Worm (Caenorhabditis elegans) whole organism, mixed stage, embryonic: ENCODE measurements around the gene K10D6.3.
A peak's percentile ranks its signal among the peaks of the same experiment; 100 is the strongest.

Experiments
- M03D4.4 ChIP-seq: sonication (generic microtip); optimal IDR thresholded peaks from 2 replicates; lab custom pipeline; 2017; ENCODE audit warnings: mild to moderate bottlenecking, missing genetic modification characterization, missing compliant biosample characterization
- blmp-1 ChIP-seq: fragments of 150-350 bp; optimal IDR thresholded peaks from 2 replicates; lab custom pipeline; 2014; ENCODE audit warnings: missing biosample characterization, missing genetic modification characterization
- ceh-39 ChIP-seq: fragments of 150-350 bp; optimal IDR thresholded peaks from 2 replicates; lab custom pipeline; 2014; ENCODE audit warnings: missing biosample characterization, missing genetic modification characterization
- ceh-83 ChIP-seq: fragments of 200-800 bp; sonication (Bioruptor generic); optimal IDR thresholded peaks from 2 replicates; lab custom pipeline; 2018; ENCODE audit warnings: mild to moderate bottlenecking, missing genetic modification characterization, missing compliant biosample characterization
- ces-1 ChIP-seq: fragments of 150-350 bp; optimal IDR thresholded peaks from 2 replicates; lab custom pipeline; 2014; ENCODE audit warnings: missing biosample characterization, missing genetic modification reagents, missing genetic modification characterization
- cnd-1 ChIP-seq: fragments of 200-800 bp; sonication (Bioruptor generic); optimal IDR thresholded peaks from 2 replicates; lab custom pipeline; 2018; ENCODE audit warnings: mild to moderate bottlenecking, missing genetic modification characterization, missing compliant biosample characterization
- drap-1 ChIP-seq: fragments of 200-800 bp; sonication (Bioruptor generic); optimal IDR thresholded peaks from 3 replicates; lab custom pipeline; 2018; ENCODE audit warnings: mild to moderate bottlenecking, missing genetic modification characterization, missing compliant biosample characterization
- elt-1 ChIP-seq: sonication (generic microtip); optimal IDR thresholded peaks from 2 replicates; lab custom pipeline; 2017; ENCODE audit warnings: missing genetic modification characterization, mild to moderate bottlenecking, missing compliant biosample characterization, antibody characterized with exemption, moderate library complexity, borderline replicate concordance; ENCODE audit not compliant: insufficient read depth
- elt-3 ChIP-seq: fragments of 150-350 bp; optimal IDR thresholded peaks from 2 replicates; lab custom pipeline; 2014; ENCODE audit warnings: missing biosample characterization, missing genetic modification characterization
- flh-1 ChIP-seq: fragments of 200-800 bp; sonication (Bioruptor generic); optimal IDR thresholded peaks from 2 replicates; lab custom pipeline; 2018; ENCODE audit warnings: mild to moderate bottlenecking, missing genetic modification characterization, moderate library complexity, missing compliant biosample characterization
- ham-2 ChIP-seq: fragments of 200-800 bp; sonication (Bioruptor generic); optimal IDR thresholded peaks from 2 replicates; lab custom pipeline; 2018; ENCODE audit warnings: mild to moderate bottlenecking, missing genetic modification characterization, missing compliant biosample characterization
- hlh-1 ChIP-seq: fragments of 150-350 bp; optimal IDR thresholded peaks from 2 replicates; lab custom pipeline; 2014; ENCODE audit warnings: missing biosample characterization, missing genetic modification reagents, missing genetic modification characterization
- lin-13 ChIP-seq: fragments of 150-350 bp; optimal IDR thresholded peaks from 2 replicates; lab custom pipeline; 2014; ENCODE audit warnings: missing biosample characterization, missing genetic modification characterization
- lin-32 ChIP-seq: fragments of 200-800 bp; sonication (Bioruptor generic); optimal IDR thresholded peaks from 2 replicates; lab custom pipeline; 2018; ENCODE audit warnings: mild to moderate bottlenecking, missing genetic modification characterization, missing compliant biosample characterization
- lsy-2 ChIP-seq: fragments of 150-350 bp; optimal IDR thresholded peaks from 2 replicates; lab custom pipeline; 2014; ENCODE audit warnings: missing biosample characterization, missing genetic modification characterization
- mab-5 ChIP-seq: fragments of 150-350 bp; optimal IDR thresholded peaks from 2 replicates; lab custom pipeline; 2014; ENCODE audit warnings: missing biosample characterization, missing genetic modification characterization
- mep-1 ChIP-seq: fragments of 150-350 bp; optimal IDR thresholded peaks from 2 replicates; lab custom pipeline; 2017; ENCODE audit warnings: missing biosample characterization, missing genetic modification reagents, missing genetic modification characterization, inconsistent platforms
- mls-2 ChIP-seq: sonication (generic microtip); optimal IDR thresholded peaks from 2 replicates; lab custom pipeline; 2016; ENCODE audit warnings: mild to moderate bottlenecking, missing genetic modification characterization, moderate library complexity, missing compliant biosample characterization
- nhr-12 ChIP-seq: fragments of 150-350 bp; optimal IDR thresholded peaks from 2 replicates; lab custom pipeline; 2014; ENCODE audit warnings: missing biosample characterization, missing genetic modification characterization
- nhr-237 ChIP-seq: fragments of 150-350 bp; optimal IDR thresholded peaks from 2 replicates; lab custom pipeline; 2014; ENCODE audit warnings: missing biosample characterization, missing genetic modification characterization
- nhr-28 ChIP-seq: fragments of 150-350 bp; optimal IDR thresholded peaks from 2 replicates; lab custom pipeline; 2014; ENCODE audit warnings: missing biosample characterization, missing genetic modification characterization
- nhr-76 ChIP-seq: sonication (generic microtip); optimal IDR thresholded peaks from 2 replicates; lab custom pipeline; 2017; ENCODE audit warnings: missing biosample characterization, missing genetic modification characterization
- pha-4 ChIP-seq: fragments of 150-350 bp; optimal IDR thresholded peaks from 2 replicates; lab custom pipeline; 2018; ENCODE audit warnings: missing biosample characterization, missing genetic modification reagents, missing genetic modification characterization
- sem-2 ChIP-seq: fragments of 200-800 bp; sonication (Bioruptor generic); optimal IDR thresholded peaks from 2 replicates; lab custom pipeline; 2018; ENCODE audit warnings: mild to moderate bottlenecking, missing genetic modification characterization, missing compliant biosample characterization
- sptf-1 ChIP-seq: sonication (generic microtip); optimal IDR thresholded peaks from 2 replicates; lab custom pipeline; 2017; ENCODE audit warnings: mild to moderate bottlenecking, missing genetic modification characterization, moderate library complexity, missing compliant biosample characterization
- tbx-8 ChIP-seq: fragments of 200-800 bp; sonication (Bioruptor generic); optimal IDR thresholded peaks from 2 replicates; lab custom pipeline; 2018; ENCODE audit warnings: mild to moderate bottlenecking, missing genetic modification characterization, moderate library complexity, missing compliant biosample characterization
- unc-120 ChIP-seq: sonication (generic microtip); optimal IDR thresholded peaks from 2 replicates; lab custom pipeline; 2017; ENCODE audit warnings: missing genetic modification characterization, missing compliant biosample characterization; ENCODE audit not compliant: poor library complexity, severe bottlenecking
- unc-62 ChIP-seq: fragments of 150-350 bp; optimal IDR thresholded peaks from 2 replicates; lab custom pipeline; 2014; ENCODE audit warnings: missing biosample characterization, missing genetic modification reagents, missing genetic modification characterization
- zip-8 ChIP-seq: fragments of 150-350 bp; optimal IDR thresholded peaks from 2 replicates; lab custom pipeline; 2014; ENCODE audit warnings: missing biosample characterization, missing genetic modification characterization

The K10D6.3 gene

DNA sequence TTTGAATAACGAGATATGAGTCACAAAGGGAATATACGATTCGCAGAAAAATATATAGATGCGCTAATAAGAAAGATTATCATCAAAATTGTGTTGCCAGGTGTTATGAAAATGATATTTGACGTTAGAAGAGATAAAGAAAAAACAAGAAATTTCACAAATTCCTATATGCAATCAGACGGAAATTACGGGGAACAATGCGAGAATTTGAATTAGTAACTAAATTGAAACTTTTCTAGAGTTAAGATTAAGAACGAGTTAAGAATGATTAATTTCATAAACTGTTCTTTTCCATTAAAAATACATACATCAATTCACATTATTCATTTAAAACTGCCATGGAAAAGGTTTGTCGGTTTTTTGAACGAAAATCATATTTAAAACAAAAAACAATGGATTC lies 4.3 kb upstream of the K10D6.3 start, which contains the start of gene clc-6:
clc-6 (minus strand) TSS at position 101 of the 400 bp plus-strand sequence.
- TF ChIP-seq drap-1 (GFP tag; lab: Kevin White, UChicago) (no peak), zip-8 (tag; lab: Kevin White, UChicago) (no peak), flh-1 (GFP tag; lab: Kevin White, UChicago) (no peak), hlh-1 (tag; lab: Kevin White, UChicago) (no peak), unc-120 (tag; lab: Kevin White, UChicago) (no peak), nhr-237 (tag; lab: Kevin White, UChicago) (no peak), ces-1 (GFP tag; lab: Kevin White, UChicago) (no peak), lin-32 (GFP tag; lab: Kevin White, UChicago) (no peak)

DNA sequence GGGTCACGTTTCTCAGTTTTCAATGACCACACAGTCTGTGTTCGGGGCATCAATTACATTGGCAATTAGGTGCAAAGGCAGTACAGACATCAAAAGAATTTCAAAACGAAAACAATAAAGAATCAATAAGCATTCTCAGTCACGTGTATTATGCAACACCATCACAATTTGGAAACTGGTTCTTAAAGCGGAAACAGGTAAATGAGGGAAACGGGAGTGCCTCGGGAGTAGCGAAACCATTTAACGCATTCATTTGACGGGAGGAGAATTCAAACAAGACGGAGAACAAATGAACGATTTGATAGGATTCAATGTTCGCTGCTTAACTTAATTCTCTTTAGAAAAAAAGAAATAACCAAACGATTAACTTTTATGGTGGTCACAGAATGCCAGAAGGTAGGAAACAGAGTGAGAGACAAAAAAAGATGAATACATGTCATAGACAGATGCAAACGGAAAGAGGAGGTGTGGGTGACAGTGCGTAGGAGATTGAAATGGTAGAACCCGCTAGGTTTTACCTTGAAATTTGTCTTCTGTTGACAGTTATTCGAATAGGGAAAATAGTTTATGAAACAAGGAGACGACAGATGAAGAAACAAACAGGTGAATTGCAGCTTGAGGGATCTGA lies 3.7 kb upstream of the K10D6.3 start:
- TF ChIP-seq elt-1 (tag; lab: Kevin White, UChicago) (no peak), blmp-1 (tag; lab: Kevin White, UChicago) (no peak), unc-62 (GFP tag; lab: Kevin White, UChicago) (no peak), hlh-1 (tag; lab: Kevin White, UChicago) (no peak), cnd-1 (tag; lab: Kevin White, UChicago) (no peak), mep-1 (no peak), pha-4 (tag; lab: Kevin White, UChicago) (no peak), zip-8 (tag; lab: Kevin White, UChicago) (no peak), sptf-1 (tag; lab: Kevin White, UChicago) (no peak), lsy-2 (tag; lab: Kevin White, UChicago) (no peak)

DNA sequence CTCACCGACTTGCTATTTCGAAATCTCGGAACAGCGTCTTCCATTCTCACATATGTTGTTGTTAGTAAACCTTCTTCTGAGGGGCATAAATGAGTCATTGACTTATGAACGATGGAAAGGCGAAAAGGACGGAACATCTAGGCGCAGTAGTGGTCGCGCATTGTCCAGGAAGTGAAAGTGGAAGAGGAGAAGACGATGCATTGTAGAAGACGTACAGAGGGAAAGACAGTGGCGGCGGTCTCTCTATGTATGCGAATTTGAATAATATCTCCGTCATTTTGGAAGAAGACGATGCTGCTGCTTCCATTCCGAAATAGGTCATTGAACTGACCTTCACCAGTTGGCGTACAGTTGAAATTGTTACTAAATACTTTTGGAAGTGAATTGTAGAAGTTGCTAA lies 2.3 kb upstream of the K10D6.3 start:
- TF ChIP-seq blmp-1 (tag; lab: Kevin White, UChicago): peak; percentile 55
- TF ChIP-seq ceh-39 (tag; lab: Kevin White, UChicago): no peak

DNA sequence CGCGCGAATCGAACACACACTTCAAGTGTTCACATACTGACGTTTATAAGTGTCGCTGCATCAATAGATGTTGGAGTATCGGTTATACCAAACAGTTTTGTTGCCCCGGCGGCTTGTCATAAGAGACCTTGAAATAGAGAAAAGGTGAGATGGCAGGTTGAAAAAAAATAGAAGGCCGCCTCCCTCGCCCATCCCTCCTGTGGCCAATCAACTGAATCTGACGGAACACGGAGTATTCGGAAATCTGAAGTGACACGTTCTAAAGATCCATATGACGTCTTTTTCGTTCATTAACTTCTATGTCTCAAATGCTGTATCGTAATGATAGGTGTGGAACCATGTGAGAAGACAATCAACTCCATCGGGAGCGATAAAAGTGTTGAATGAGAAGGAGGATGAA lies 919 bp upstream of the K10D6.3 start:
- TF ChIP-seq sptf-1 (tag; lab: Kevin White, UChicago) (no peak), M03D4.4 (tag; lab: Kevin White, UChicago) (no peak), nhr-76 (tag; lab: Kevin White, UChicago) (no peak), ham-2 (GFP tag; lab: Kevin White, UChicago) (no peak), cnd-1 (tag; lab: Kevin White, UChicago) (no peak)

DNA sequence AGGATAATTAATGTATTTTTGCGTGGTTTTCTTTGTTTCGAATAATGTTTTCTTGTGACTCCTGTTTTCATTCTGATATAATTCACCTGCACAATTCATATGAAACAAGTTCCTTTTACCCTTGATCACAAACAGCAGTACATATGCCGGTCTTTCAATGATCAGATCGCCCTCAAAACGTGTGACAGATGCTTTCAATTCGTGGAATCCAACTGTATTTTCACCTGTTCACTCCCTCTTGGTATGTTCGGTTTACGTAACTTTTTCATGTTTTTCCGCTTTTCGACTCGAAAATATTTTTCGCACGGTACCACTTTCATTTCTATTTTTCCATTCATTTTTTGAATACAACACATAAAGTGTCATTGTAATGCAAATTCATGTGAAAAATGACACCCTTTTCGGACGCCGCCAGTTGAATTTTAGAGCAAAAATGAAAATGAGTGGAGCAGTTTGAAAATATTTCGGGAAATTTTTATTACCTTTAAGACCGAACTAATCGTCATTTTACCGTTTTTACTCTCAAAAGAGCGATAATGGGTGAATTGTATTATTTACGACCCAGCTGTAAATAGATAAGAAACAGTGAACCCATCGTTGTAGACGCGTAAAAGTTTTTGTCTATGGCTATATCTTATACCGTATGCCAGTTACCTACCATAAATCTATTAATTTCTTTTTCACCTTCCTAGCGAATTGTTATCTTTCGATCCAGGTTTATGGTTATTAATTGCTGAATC lies 1.6 kb downstream of the K10D6.3 start, which contains the start of gene K10D6.4:
K10D6.4 (plus strand) TSS at position 100 of the 740 bp plus-strand sequence.
- TF ChIP-seq ham-2 (GFP tag; lab: Kevin White, UChicago) (no peak), zip-8 (tag; lab: Kevin White, UChicago) (no peak), mls-2 (tag; lab: Kevin White, UChicago) (no peak), unc-62 (GFP tag; lab: Kevin White, UChicago) (no peak), flh-1 (GFP tag; lab: Kevin White, UChicago) (no peak), unc-120 (tag; lab: Kevin White, UChicago) (no peak), elt-1 (tag; lab: Kevin White, UChicago) (no peak), sptf-1 (tag; lab: Kevin White, UChicago) (no peak), mab-5 (no peak), ceh-83 (GFP tag; lab: Kevin White, UChicago) (no peak), nhr-76 (tag; lab: Kevin White, UChicago) (no peak), ceh-39 (tag; lab: Kevin White, UChicago) (no peak), nhr-12 (no peak), drap-1 (GFP tag; lab: Kevin White, UChicago) (no peak), M03D4.4 (tag; lab: Kevin White, UChicago) (no peak), lsy-2 (tag; lab: Kevin White, UChicago) (no peak), pha-4 (tag; lab: Kevin White, UChicago) (no peak)

DNA sequence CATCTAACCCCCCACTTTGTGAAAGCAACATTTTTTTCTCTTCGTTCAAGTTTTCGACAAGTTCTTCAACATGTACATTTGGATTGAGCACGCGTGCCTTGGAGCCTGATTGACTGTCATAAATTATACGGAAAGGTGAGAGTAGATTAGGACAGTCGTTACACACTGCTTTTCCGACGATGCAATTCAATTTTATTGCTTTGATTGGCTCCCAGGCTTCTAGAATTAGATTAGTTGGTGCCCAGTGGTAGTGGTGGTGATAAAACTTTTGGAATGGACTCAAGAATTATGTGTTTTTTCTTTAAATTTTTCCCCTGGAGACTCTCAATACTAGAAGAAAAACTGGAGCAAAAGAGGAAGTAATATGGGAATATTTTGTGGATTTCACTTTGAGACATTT lies 4.0 kb downstream of the K10D6.3 start:
- TF ChIP-seq mep-1 (no peak), nhr-76 (tag; lab: Kevin White, UChicago) (no peak), nhr-12 (no peak), unc-120 (tag; lab: Kevin White, UChicago) (no peak), nhr-28 (no peak), mls-2 (tag; lab: Kevin White, UChicago) (no peak), M03D4.4 (tag; lab: Kevin White, UChicago) (no peak), lsy-2 (tag; lab: Kevin White, UChicago) (no peak), pha-4 (tag; lab: Kevin White, UChicago) (no peak), sptf-1 (tag; lab: Kevin White, UChicago) (no peak), elt-3 (no peak), flh-1 (GFP tag; lab: Kevin White, UChicago) (no peak), sem-2 (no peak), ceh-39 (tag; lab: Kevin White, UChicago) (no peak), mab-5 (no peak), ham-2 (GFP tag; lab: Kevin White, UChicago) (no peak), lin-13 (no peak), tbx-8 (GFP tag; lab: Kevin White, UChicago) (no peak)
